Worm (Caenorhabditis elegans) whole organism, L4 larva: ENCODE measurements around the gene cah-4.

Source experiments
- T26A8.4 ChIP-seq: fragments of 200-800 bp; sonication (Bioruptor generic); IDR thresholded peaks from 2 replicates; pipeline ENCODE4 v1.3.6; 2022; ENCODE audit warnings: missing genetic modification characterization, missing compliant biosample characterization
- ces-1 ChIP-seq: fragments of 150-350 bp; sonication (generic microtip); optimal IDR thresholded peaks from 4 replicates; lab custom pipeline; 2014; ENCODE audit warnings: missing biosample characterization, missing genetic modification reagents, missing genetic modification characterization
- gei-8 ChIP-seq: fragments of 200-800 bp; sonication (Bioruptor generic); optimal IDR thresholded peaks from 2 replicates; lab custom pipeline; 2018; ENCODE audit warnings: mild to moderate bottlenecking, missing genetic modification characterization, missing compliant biosample characterization
- lsy-2 ChIP-seq, 2 experiments: fragments of 150-350 bp in 1 of 2; sonication (generic microtip) in 1 of 2; optimal IDR thresholded peaks; 2 replicates each; lab custom pipeline; 2014 to 2017; ENCODE audit warnings: missing biosample characterization in 2 of 2, missing genetic modification characterization in 2 of 2
- pqm-1 ChIP-seq: sonication (generic microtip); optimal IDR thresholded peaks from 2 replicates; lab custom pipeline; 2017; ENCODE audit warnings: missing biosample characterization, missing genetic modification characterization

ce11 chrX:13555098-13555497, 12.7 kb downstream of the cah-4 start:
- TF ChIP-seq ces-1 (GFP tag; lab: Kevin White, UChicago) (no peak), T26A8.4 (GFP tag; lab: Robert Waterston, UW) (no peak), gei-8 (GFP tag; lab: Kevin White, UChicago) (no peak), lsy-2 (tag; optimal IDR thresholded peaks at IDR 0.05; lab: Kevin White, UChicago) (no peak), pqm-1 (no peak)
